Worm (Caenorhabditis elegans) whole organism, L1 larva: Measurements from ENCODE around the gene nas-15.

Source experiments
- egl-27 ChIP-seq, 2 experiments: fragments of 150-350 bp in 1 of 2; sonication (generic microtip); optimal IDR thresholded peaks; 3 replicates each; lab custom pipeline; 2017 to 2018; ENCODE audit warnings: missing biosample characterization in 2 of 2, missing genetic modification characterization in 2 of 2, missing genetic modification reagents in 2 of 2
- isw-1 ChIP-seq: fragments of 200-800 bp; sonication (Bioruptor generic); IDR thresholded peaks from 2 replicates; pipeline ENCODE4 v1.3.6; 2022; ENCODE audit warnings: missing genetic modification characterization, missing compliant biosample characterization
- jun-1 ChIP-seq: fragments of 150-350 bp; optimal IDR thresholded peaks from 2 replicates; lab custom pipeline; 2014; ENCODE audit warnings: missing biosample characterization, missing genetic modification reagents, missing genetic modification characterization
- nhr-12 ChIP-seq: sonication (generic microtip); optimal IDR thresholded peaks from 2 replicates; lab custom pipeline; 2017; ENCODE audit warnings: missing biosample characterization, missing genetic modification characterization
- nhr-237 ChIP-seq: fragments of 150-350 bp; optimal IDR thresholded peaks from 2 replicates; lab custom pipeline; 2014; ENCODE audit warnings: missing biosample characterization, missing genetic modification characterization
- nhr-28 ChIP-seq: fragments of 150-350 bp; optimal IDR thresholded peaks from 2 replicates; lab custom pipeline; 2014; ENCODE audit warnings: missing biosample characterization, missing genetic modification characterization

DNA sequence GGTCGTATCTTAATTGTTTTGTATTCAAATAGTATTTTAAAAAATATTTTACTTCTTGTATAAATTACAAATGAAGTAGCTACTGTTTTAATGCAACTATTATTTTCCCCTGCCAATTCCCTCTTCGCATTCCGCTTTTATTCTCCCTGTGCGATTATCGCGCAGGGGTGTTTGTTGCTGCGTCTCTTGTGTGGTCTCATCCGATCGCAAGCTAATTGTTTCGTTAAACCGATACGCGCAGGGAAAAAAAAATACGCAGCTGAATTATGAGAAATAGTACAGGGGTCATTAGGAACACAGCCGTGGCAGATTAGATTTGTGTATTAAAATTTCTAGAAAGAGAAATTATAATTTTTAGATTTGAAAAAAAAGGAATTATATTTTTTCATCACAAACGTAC, 29.0 kb downstream of the nas-15 start:
- TF ChIP-seq isw-1 (GFP tag; lab: Robert Waterston, UW) (peak; percentile 89), egl-27 (tag; optimal IDR thresholded peaks at IDR 0.05; lab: Kevin White, UChicago) (peak; percentile 90 to 92), nhr-12 (tag; lab: Kevin White, UChicago) (peak; percentile 76), nhr-237 (tag; lab: Kevin White, UChicago) (peak; percentile 98), jun-1 (tag; lab: Kevin White, UChicago) (peak; percentile 99), nhr-28 (tag; lab: Kevin White, UChicago) (peak; percentile 79)
